Worm (Caenorhabditis elegans) whole organism, mixed stage, embryonic: Measurements from ENCODE around the gene C42C1.19.

Experiments used
- ceh-83 ChIP-seq: fragments of 200-800 bp; sonication (Bioruptor generic); optimal IDR thresholded peaks from 2 replicates; lab custom pipeline; 2018; ENCODE audit warnings: mild to moderate bottlenecking, missing genetic modification characterization, missing compliant biosample characterization
- cnd-1 ChIP-seq: fragments of 200-800 bp; sonication (Bioruptor generic); optimal IDR thresholded peaks from 2 replicates; lab custom pipeline; 2018; ENCODE audit warnings: mild to moderate bottlenecking, missing genetic modification characterization, missing compliant biosample characterization
- drap-1 ChIP-seq: fragments of 200-800 bp; sonication (Bioruptor generic); optimal IDR thresholded peaks from 3 replicates; lab custom pipeline; 2018; ENCODE audit warnings: mild to moderate bottlenecking, missing genetic modification characterization, missing compliant biosample characterization
- elt-3 ChIP-seq: fragments of 150-350 bp; optimal IDR thresholded peaks from 2 replicates; lab custom pipeline; 2014; ENCODE audit warnings: missing biosample characterization, missing genetic modification characterization
- flh-1 ChIP-seq: fragments of 200-800 bp; sonication (Bioruptor generic); optimal IDR thresholded peaks from 2 replicates; lab custom pipeline; 2018; ENCODE audit warnings: mild to moderate bottlenecking, missing genetic modification characterization, moderate library complexity, missing compliant biosample characterization
- hlh-1 ChIP-seq: fragments of 150-350 bp; optimal IDR thresholded peaks from 2 replicates; lab custom pipeline; 2014; ENCODE audit warnings: missing biosample characterization, missing genetic modification reagents, missing genetic modification characterization
- mep-1 ChIP-seq: fragments of 150-350 bp; optimal IDR thresholded peaks from 2 replicates; lab custom pipeline; 2017; ENCODE audit warnings: missing biosample characterization, missing genetic modification reagents, missing genetic modification characterization, inconsistent platforms
- nhr-28 ChIP-seq: fragments of 150-350 bp; optimal IDR thresholded peaks from 2 replicates; lab custom pipeline; 2014; ENCODE audit warnings: missing biosample characterization, missing genetic modification characterization
- pha-4 ChIP-seq: fragments of 150-350 bp; optimal IDR thresholded peaks from 2 replicates; lab custom pipeline; 2018; ENCODE audit warnings: missing biosample characterization, missing genetic modification reagents, missing genetic modification characterization
- snpc-4 ChIP-seq: fragments of 150-350 bp; optimal IDR thresholded peaks from 2 replicates; lab custom pipeline; 2014; ENCODE audit warnings: missing biosample characterization, missing genetic modification characterization
- unc-39 ChIP-seq: fragments of 150-350 bp; optimal IDR thresholded peaks from 2 replicates; lab custom pipeline; 2014; ENCODE audit warnings: missing biosample characterization, missing genetic modification characterization
- unc-62 ChIP-seq: fragments of 150-350 bp; optimal IDR thresholded peaks from 2 replicates; lab custom pipeline; 2014; ENCODE audit warnings: missing biosample characterization, missing genetic modification reagents, missing genetic modification characterization

ce11 chrIV:12289149-12289548 is 6.6 kb downstream of the C42C1.19 start, which contains the start of gene C42C1.9:
- TF ChIP-seq pha-4 (tag; lab: Kevin White, UChicago) (no peak), unc-39 (tag; lab: Kevin White, UChicago) (no peak), elt-3 (tag; lab: Kevin White, UChicago) (no peak), mep-1 (tag; lab: Kevin White, UChicago) (no peak), flh-1 (GFP tag; lab: Kevin White, UChicago) (no peak), cnd-1 (tag; lab: Kevin White, UChicago) (no peak), ceh-83 (GFP tag; lab: Kevin White, UChicago) (no peak), drap-1 (GFP tag; lab: Kevin White, UChicago) (no peak), unc-62 (GFP tag; lab: Kevin White, UChicago) (no peak), hlh-1 (tag; lab: Kevin White, UChicago) (no peak), nhr-28 (no peak), snpc-4 (tag; lab: Kevin White, UChicago) (no peak)
